Worm (Caenorhabditis elegans) whole organism, midembryonic: ENCODE data around the gene Y39D8A.1.

Source experiments
- T22C8.4 ChIP-seq: fragments of 200-800 bp; sonication (Bioruptor generic); IDR thresholded peaks from 2 replicates; pipeline ENCODE4 v1.3.6; 2022; ENCODE audit warnings: missing genetic modification characterization, missing compliant biosample characterization
- cog-1 ChIP-seq: sonication (generic microtip); optimal IDR thresholded peaks from 2 replicates; lab custom pipeline; 2016; ENCODE audit warnings: missing genetic modification characterization, missing compliant biosample characterization
- flt-1 ChIP-seq: fragments of 200-800 bp; sonication (Bioruptor generic); IDR thresholded peaks from 2 replicates; pipeline ENCODE4 v1.3.6; 2022; ENCODE audit warnings: missing genetic modification characterization, missing compliant biosample characterization
- med-1 ChIP-seq: sonication (generic microtip); optimal IDR thresholded peaks from 2 replicates; lab custom pipeline; 2017; ENCODE audit warnings: missing genetic modification characterization, mild to moderate bottlenecking, missing compliant biosample characterization, antibody characterized with exemption, missing genetic modification reagents; ENCODE audit not compliant: insufficient read depth
- ref-1 ChIP-seq: fragments of 200-800 bp; sonication (Bioruptor generic); conservative IDR thresholded peaks from 2 replicates; pipeline ENCODE4 v1.3.6; 2022; ENCODE audit warnings: missing genetic modification reagents, missing genetic modification characterization, missing compliant biosample characterization
- ztf-29 ChIP-seq: fragments of 200-800 bp; sonication (Bioruptor generic); IDR thresholded peaks from 2 replicates; pipeline ENCODE4 v1.3.6; 2022; ENCODE audit warnings: missing genetic modification reagents, missing genetic modification characterization, missing compliant biosample characterization

DNA sequence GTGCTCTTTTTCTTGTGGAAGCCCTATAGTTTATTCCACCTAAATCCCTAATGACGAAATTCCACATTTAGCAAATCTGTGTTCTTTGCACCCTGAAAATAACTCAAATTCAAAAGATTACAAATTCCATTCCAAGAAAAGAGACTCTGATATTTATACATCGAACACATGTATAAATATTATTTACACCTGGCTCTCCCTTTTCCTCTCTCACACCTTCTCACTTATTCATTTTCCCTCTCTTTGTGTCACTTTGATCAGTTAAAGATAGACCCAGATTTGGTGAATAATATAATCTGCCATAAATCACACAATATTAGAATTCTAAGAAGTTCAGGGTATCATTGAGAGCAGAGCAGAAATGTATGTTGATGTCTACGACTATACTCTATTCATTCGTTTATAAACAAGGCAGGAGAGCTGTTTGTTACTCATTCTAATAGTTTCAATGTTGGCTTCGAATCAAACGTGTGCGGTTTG is 26.3 kb upstream of the Y39D8A.1 start, which contains the start of gene nhr-254:
- no peak for TF ChIP-seq med-1 (GFP tag; lab: Kevin White, UChicago)
- no peak for TF ChIP-seq ztf-29 (GFP tag; lab: Robert Waterston, UW)
- no peak for TF ChIP-seq cog-1 (tag; lab: Kevin White, UChicago)
- TF ChIP-seq flt-1 (GFP tag; lab: Robert Waterston, UW) = no peak
- TF ChIP-seq T22C8.4 (GFP tag; lab: Robert Waterston, UW) = no peak
- no peak for TF ChIP-seq ref-1 (GFP tag; lab: Robert Waterston, UW)
